Fruit fly (Drosophila melanogaster) whole organism, embryonic: Measurements from ENCODE around the gene Bap60.

Experiments used
- CG10147 ChIP-seq: fragments of 200-800 bp; sonication (Bioruptor generic); optimal IDR thresholded peaks from 2 replicates; lab custom pipeline; 2019; ENCODE audit warnings: missing biosample characterization, mild to moderate bottlenecking, missing genetic modification characterization, moderate library complexity
- CG10366 ChIP-seq: fragments of 200-800 bp; sonication (Bioruptor generic); IDR thresholded peaks from 2 replicates; pipeline ENCODE4 v1.3.6; 2022; ENCODE audit warnings: missing biosample characterization, missing genetic modification characterization
- CG10979 ChIP-seq: fragments of 200-800 bp; sonication (Bioruptor generic); optimal IDR thresholded peaks from 2 replicates; lab custom pipeline; 2018; ENCODE audit warnings: missing biosample characterization, mild to moderate bottlenecking, missing genetic modification characterization, moderate library complexity
- CG11398 ChIP-seq: fragments of 200-800 bp; sonication (Bioruptor generic); optimal IDR thresholded peaks from 2 replicates; lab custom pipeline; 2016; ENCODE audit warnings: missing biosample characterization, missing genetic modification characterization
- CG12155 ChIP-seq: fragments of 200-800 bp; sonication (Bioruptor generic); optimal IDR thresholded peaks from 3 replicates; lab custom pipeline; 2016; ENCODE audit warnings: missing biosample characterization, missing genetic modification characterization
- CG1233 ChIP-seq: fragments of 200-800 bp; sonication (Bioruptor generic); optimal IDR thresholded peaks from 4 replicates; lab custom pipeline; 2018; ENCODE audit warnings: missing biosample characterization, mild to moderate bottlenecking, missing genetic modification characterization
- CG12769 ChIP-seq: fragments of 200-800 bp; sonication (Bioruptor generic); optimal IDR thresholded peaks from 2 replicates; lab custom pipeline; 2019; ENCODE audit warnings: missing biosample characterization, mild to moderate bottlenecking, missing genetic modification characterization, moderate library complexity
- CG1647 ChIP-seq: fragments of 200-800 bp; sonication (Bioruptor generic); optimal IDR thresholded peaks from 3 replicates; lab custom pipeline; 2016; ENCODE audit warnings: missing biosample characterization, missing genetic modification characterization
- CG17359 ChIP-seq: fragments of 200-800 bp; sonication (Bioruptor generic); optimal IDR thresholded peaks from 3 replicates; lab custom pipeline; 2018; ENCODE audit warnings: missing biosample characterization, mild to moderate bottlenecking, missing genetic modification characterization, moderate library complexity
- CG2120 ChIP-seq: fragments of 200-800 bp; sonication (Bioruptor generic); optimal IDR thresholded peaks from 3 replicates; lab custom pipeline; 2016; ENCODE audit warnings: missing biosample characterization, missing genetic modification characterization
- CG33557 ChIP-seq: fragments of 200-800 bp; sonication (Bioruptor generic); optimal IDR thresholded peaks from 2 replicates; lab custom pipeline; 2019; ENCODE audit warnings: missing biosample characterization, mild to moderate bottlenecking, missing genetic modification characterization, moderate library complexity
- CG34422 ChIP-seq: fragments of 200-800 bp; sonication (Bioruptor generic); IDR thresholded peaks from 3 replicates; pipeline ENCODE4 v1.3.6; 2022; ENCODE audit warnings: missing biosample characterization, missing genetic modification characterization
- CG5953 ChIP-seq: fragments of 200-800 bp; sonication (Bioruptor generic); IDR thresholded peaks from 2 replicates; pipeline ENCODE4 v1.3.6; 2022; ENCODE audit warnings: missing biosample characterization, missing genetic modification characterization
- CG6175 ChIP-seq: fragments of 200-800 bp; sonication (Bioruptor generic); IDR thresholded peaks from 3 replicates; pipeline ENCODE4 v1.3.6; 2022; ENCODE audit warnings: missing biosample characterization, missing genetic modification characterization
- CG6254 ChIP-seq: fragments of 200-800 bp; sonication (Bioruptor generic); optimal IDR thresholded peaks from 3 replicates; lab custom pipeline; 2017; ENCODE audit warnings: mild to moderate bottlenecking, missing biosample characterization, missing genetic modification reagents, missing genetic modification characterization
- CG7839 ChIP-seq: fragments of 200-800 bp; sonication (Bioruptor generic); optimal IDR thresholded peaks from 3 replicates; lab custom pipeline; 2018; ENCODE audit warnings: missing biosample characterization, mild to moderate bottlenecking, missing genetic modification characterization, moderate library complexity
- CG7963 ChIP-seq: fragments of 200-800 bp; sonication (Bioruptor generic); IDR thresholded peaks from 3 replicates; pipeline ENCODE4 v1.3.6; 2022; ENCODE audit warnings: missing biosample characterization, missing genetic modification characterization; ENCODE audit not compliant: partially characterized antibody
- CG8281 ChIP-seq: fragments of 200-800 bp; sonication (Bioruptor generic); optimal IDR thresholded peaks from 2 replicates; lab custom pipeline; 2018; ENCODE audit warnings: missing biosample characterization, mild to moderate bottlenecking, missing genetic modification characterization, moderate library complexity
- CG8478 ChIP-seq: fragments of >200 bp; optimal IDR thresholded peaks from 2 replicates; lab custom pipeline; 2018
- CG9932 ChIP-seq: fragments of 200-800 bp; sonication (Bioruptor generic); IDR thresholded peaks from 2 replicates; pipeline ENCODE4 v1.3.6; 2022; ENCODE audit warnings: missing biosample characterization, missing genetic modification characterization
- Deaf1 ChIP-seq: fragments of 200-800 bp; optimal IDR thresholded peaks from 3 replicates; lab custom pipeline; 2019; ENCODE audit warnings: missing biosample characterization, mild to moderate bottlenecking, missing genetic modification characterization, moderate library complexity
- Dll ChIP-seq: fragments of 200-800 bp; sonication (Bioruptor generic); IDR thresholded peaks from 4 replicates; pipeline ENCODE4 v1.3.6; 2022; ENCODE audit warnings: missing biosample characterization, missing genetic modification characterization; ENCODE audit not compliant: partially characterized antibody
- Doc3 ChIP-seq: fragments of 200-800 bp; sonication (Bioruptor generic); IDR thresholded peaks from 3 replicates; pipeline ENCODE4 v1.3.6; 2022; ENCODE audit warnings: missing biosample characterization, missing genetic modification characterization; ENCODE audit not compliant: partially characterized antibody
- H2.0 ChIP-seq: fragments of 200-800 bp; sonication (Bioruptor generic); IDR thresholded peaks from 2 replicates; pipeline ENCODE4 v1.3.6; 2022; ENCODE audit warnings: missing biosample characterization, missing genetic modification characterization
- Hey ChIP-seq: fragments of 200-800 bp; sonication (Bioruptor generic); optimal IDR thresholded peaks from 3 replicates; lab custom pipeline; 2018; ENCODE audit warnings: missing biosample characterization, mild to moderate bottlenecking, missing genetic modification characterization
- Hr39 ChIP-seq: fragments of >200 bp; optimal IDR thresholded peaks from 2 replicates; lab custom pipeline; 2017
- Hr51 ChIP-seq, 2 experiments: fragments of 200-800 bp; sonication (Bioruptor generic); optimal IDR thresholded peaks; 2 replicates in 1 of 2; 3 replicates in 1 of 2; lab custom pipeline; 2016 to 2018; ENCODE audit warnings: missing biosample characterization in 2 of 2, missing genetic modification characterization in 2 of 2, mild to moderate bottlenecking in 1 of 2, moderate library complexity in 1 of 2
- Hr78 ChIP-seq, 2 experiments: fragments of 200-800 bp in 1 of 2; fragments of >200 bp in 1 of 2; sonication (Bioruptor generic) in 1 of 2; optimal IDR thresholded peaks; 2 replicates each; lab custom pipeline; 2017 to 2019; ENCODE audit warnings: missing biosample characterization in 2 of 2, missing genetic modification characterization in 2 of 2, mild to moderate bottlenecking in 1 of 2, moderate library complexity in 1 of 2
- MTF-1 ChIP-seq: fragments of 200-800 bp; sonication (Bioruptor generic); optimal IDR thresholded peaks from 2 replicates; lab custom pipeline; 2018; ENCODE audit warnings: missing biosample characterization, mild to moderate bottlenecking, missing genetic modification characterization, borderline replicate concordance
- Med ChIP-seq: fragments of 200-800 bp; sonication (Bioruptor generic); peaks from one replicate; lab custom pipeline; 2016; ENCODE audit warnings: missing biosample characterization, missing genetic modification characterization, mild to moderate bottlenecking, inconsistent platforms, moderate library complexity
- Meics ChIP-seq: fragments of 200-800 bp; sonication (Bioruptor generic); optimal IDR thresholded peaks from 2 replicates; lab custom pipeline; 2017; ENCODE audit warnings: missing biosample characterization, mild to moderate bottlenecking, missing genetic modification characterization
- Nf-YC ChIP-seq: fragments of 200-800 bp; optimal IDR thresholded peaks from 3 replicates; lab custom pipeline; 2019; ENCODE audit warnings: missing biosample characterization, mild to moderate bottlenecking, missing genetic modification characterization, moderate library complexity
- Ssrp ChIP-seq: fragments of 200-800 bp; sonication (Bioruptor generic); optimal IDR thresholded peaks from 2 replicates; lab custom pipeline; 2018; ENCODE audit warnings: missing biosample characterization, mild to moderate bottlenecking, missing genetic modification characterization, moderate library complexity
- Usf ChIP-seq: fragments of 200-800 bp; sonication (Bioruptor generic); optimal IDR thresholded peaks from 2 replicates; lab custom pipeline; 2017; ENCODE audit warnings: missing genotype, missing biosample characterization, missing genetic modification characterization
- ab ChIP-seq: fragments of 200-800 bp; sonication (Bioruptor generic); optimal IDR thresholded peaks from 2 replicates; lab custom pipeline; 2016; ENCODE audit warnings: missing biosample characterization, missing genetic modification characterization
- amos ChIP-seq: fragments of 200-800 bp; sonication (Bioruptor generic); IDR thresholded peaks from 2 replicates; pipeline ENCODE4 v1.3.6; 2022; ENCODE audit warnings: missing biosample characterization, missing genetic modification characterization; ENCODE audit not compliant: partially characterized antibody
- ap ChIP-seq: fragments of 200-800 bp; sonication (Bioruptor generic); IDR thresholded peaks from 2 replicates; pipeline ENCODE4 v1.3.6; 2022; ENCODE audit warnings: missing biosample characterization, missing genetic modification characterization
- az2 ChIP-seq: fragments of 200-800 bp; sonication (Bioruptor generic); optimal IDR thresholded peaks from 3 replicates; lab custom pipeline; 2016; ENCODE audit warnings: missing biosample characterization, missing genetic modification characterization
- cas ChIP-seq: fragments of 200-800 bp; sonication (Bioruptor generic); IDR thresholded peaks from 2 replicates; pipeline ENCODE4 v1.3.6; 2022; ENCODE audit warnings: missing biosample characterization, missing genetic modification characterization
- chm ChIP-seq: fragments of 200-800 bp; sonication (Bioruptor generic); IDR thresholded peaks from 2 replicates; pipeline ENCODE4 v1.3.6; 2022; ENCODE audit warnings: missing biosample characterization, missing genetic modification characterization
- en ChIP-seq: fragments of 200-800 bp; sonication (Bioruptor generic); optimal IDR thresholded peaks from 2 replicates; lab custom pipeline; 2016; ENCODE audit warnings: missing biosample characterization, missing genetic modification characterization
- grn ChIP-seq: fragments of 200-800 bp; sonication (Bioruptor generic); optimal IDR thresholded peaks from 3 replicates; lab custom pipeline; 2017; ENCODE audit warnings: missing biosample characterization, missing genetic modification characterization
- nmo ChIP-seq: fragments of 200-800 bp; sonication (Bioruptor generic); optimal IDR thresholded peaks from 2 replicates; lab custom pipeline; 2018; ENCODE audit warnings: missing biosample characterization, mild to moderate bottlenecking, missing genetic modification characterization, moderate library complexity
- repo ChIP-seq: fragments of 200-800 bp; sonication (Bioruptor generic); optimal IDR thresholded peaks from 2 replicates; lab custom pipeline; 2016; ENCODE audit warnings: missing biosample characterization, missing genetic modification characterization
- ro ChIP-seq: fragments of 200-800 bp; sonication (Bioruptor generic); IDR thresholded peaks from 2 replicates; pipeline ENCODE4 v1.3.6; 2022; ENCODE audit warnings: missing biosample characterization, missing genetic modification characterization
- sc ChIP-seq, 3 experiments: fragments of >200 bp in 2 of 3; fragments of 200-800 bp in 1 of 3; sonication (Bioruptor generic) in 1 of 3; optimal IDR thresholded peaks; 2 replicates in 2 of 3; 3 replicates in 1 of 3; lab custom pipeline; 2017; ENCODE audit warnings: mild to moderate bottlenecking in 1 of 3, missing biosample characterization in 1 of 3, missing genetic modification characterization in 1 of 3, missing genetic modification reagents in 1 of 3
- ssp ChIP-seq: fragments of 200-800 bp; sonication (Bioruptor generic); IDR thresholded peaks from 2 replicates; pipeline ENCODE4 v1.3.6; 2022; ENCODE audit warnings: missing biosample characterization, missing genetic modification characterization
- tin ChIP-seq: fragments of 200-800 bp; sonication (Bioruptor generic); optimal IDR thresholded peaks from 3 replicates; lab custom pipeline; 2016; ENCODE audit warnings: missing biosample characterization, missing genetic modification characterization
- tll ChIP-seq, 2 experiments: fragments of 200-800 bp in 1 of 2; fragments of >200 bp in 1 of 2; sonication (Bioruptor generic) in 1 of 2; optimal IDR thresholded peaks; 2 replicates each; lab custom pipeline; 2017 to 2019; ENCODE audit warnings: missing biosample characterization in 2 of 2, missing genetic modification characterization in 2 of 2, mild to moderate bottlenecking in 1 of 2, moderate library complexity in 1 of 2
- zfh1 ChIP-seq: fragments of 200-800 bp; sonication (Bioruptor generic); IDR thresholded peaks from 3 replicates; pipeline ENCODE4 v1.3.6; 2022; ENCODE audit warnings: missing biosample characterization, missing genetic modification characterization

Gene Bap60

DNA sequence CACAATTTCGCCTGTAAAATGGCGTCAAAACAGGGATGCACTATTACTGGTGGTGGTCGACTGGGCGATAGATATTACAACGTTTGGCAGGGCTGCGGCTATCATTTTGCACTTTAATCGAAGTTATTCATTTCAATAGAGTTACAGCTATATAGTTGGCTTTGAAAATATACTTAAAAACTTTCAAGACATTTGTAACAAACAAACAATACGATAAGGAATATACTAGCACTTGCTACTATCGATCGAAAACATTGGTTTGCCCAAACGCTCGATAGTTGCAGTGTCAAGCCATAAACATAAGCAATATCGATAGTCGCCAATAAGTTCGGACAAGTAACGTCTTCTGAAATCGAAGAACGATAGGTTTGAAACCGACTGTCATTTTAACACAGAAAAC lies at the start of gene Bap60, which contains the start of gene CG12096 (continued):
- TF ChIP-seq zfh1 (GFP tag; lab: Robert Waterston, UW) (peak; percentile 56; the same call in 2 of the 3 replicates), CG7839 (tag; lab: Kevin White, UChicago) (peak; percentile 80), CG5953 (GFP tag; lab: Robert Waterston, UW) (no peak), CG17359 (peak; percentile 58), CG1233 (GFP tag; lab: Kevin White, UChicago) (peak; percentile 62), Med (GFP tag; lab: Kevin White, UChicago) (peak; percentile 98), CG33557 (GFP tag; lab: Kevin White, UChicago) (peak; percentile 68), CG2120 (peak; percentile 90), tin (peak; percentile 64), chm (no peak), CG11398 (GFP tag; lab: Kevin White, UChicago) (peak; percentile 27), CG1647 (GFP tag; lab: Kevin White, UChicago) (peak; percentile 67), ro (GFP tag; lab: Robert Waterston, UW) (no peak), CG8281 (tag; lab: Kevin White, UChicago) (peak; percentile 39), Usf (GFP tag; lab: Kevin White, UChicago) (peak; percentile 56), Ssrp (tag; lab: Kevin White, UChicago) (peak; percentile 71), MTF-1 (no peak), nmo (GFP tag; lab: Kevin White, UChicago) (peak; percentile 90), CG6254 (GFP tag; lab: Kevin White, UChicago) (peak; percentile 43), en (peak; percentile 15), Hr51 (GFP tag; optimal IDR thresholded peaks at IDR 0.05; lab: Kevin White, UChicago) (peak; percentile 75 to 76), tll (GFP tag; optimal IDR thresholded peaks at IDR 0.05; lab: Kevin White, UChicago) (peak in 1 of 2 experiments; percentile 86), Nf-YC (tag; lab: Kevin White, UChicago) (peak; percentile 76), CG12155 (GFP tag; lab: Kevin White, UChicago) (peak; percentile 73), grn (no peak), CG10366 (GFP tag; lab: Robert Waterston, UW) (peak; percentile 72), CG12769 (no peak), Deaf1 (tag; lab: Kevin White, UChicago) (no peak), ssp (peak; percentile 63), sc (optimal IDR thresholded peaks at IDR 0.05; lab: Kevin White, UChicago) (no peak), sc (GFP tag; optimal IDR thresholded peaks at IDR 0.05; lab: Kevin White, UChicago) (no peak), CG9932 (GFP tag; lab: Robert Waterston, UW) (peak; percentile 85), Hr78 (GFP tag; optimal IDR thresholded peaks at IDR 0.05; lab: Kevin White, UChicago) (no peak), CG6175 (GFP tag; lab: Robert Waterston, UW) (no peak), Meics (GFP tag; lab: Kevin White, UChicago) (peak; percentile 63), Dll (GFP tag; lab: Robert Waterston, UW) (peak; percentile 97), H2.0 (GFP tag; lab: Robert Waterston, UW) (peak; percentile 30; the same call in 1 of the 2 replicates), CG34422 (GFP tag; lab: Robert Waterston, UW) (peak; percentile 8; the same call in 1 of the 3 replicates), Doc3 (peak; percentile 90), Hr39 (no peak), CG10147 (GFP tag; lab: Kevin White, UChicago) (peak; percentile 79), Hey (tag; lab: Kevin White, UChicago) (no peak), ap (GFP tag; lab: Robert Waterston, UW) (no peak; the same call in 1 of the 2 replicates), amos (GFP tag; lab: Robert Waterston, UW) (peak; percentile 81), cas (peak; percentile 39; the same call in 1 of the 2 replicates), CG7963 (GFP tag; lab: Robert Waterston, UW) (peak; percentile 81), ab (GFP tag; lab: Kevin White, UChicago) (peak; percentile 21), CG8478 (lab: Kevin White, UChicago) (no peak), repo (GFP tag; lab: Kevin White, UChicago) (peak; percentile 65), az2 (peak; percentile 61), CG10979 (tag; lab: Kevin White, UChicago) (peak; percentile 68)
